Fruit fly (Drosophila melanogaster) whole organism, embryonic: ENCODE measurements around the gene Bub1.

Experiments
- Abd-B ChIP-seq: fragments of 200-800 bp; sonication (Bioruptor generic); optimal IDR thresholded peaks from 2 replicates; lab custom pipeline; 2018; ENCODE audit warnings: missing biosample characterization, mild to moderate bottlenecking, missing genetic modification characterization, moderate library complexity
- CG10543 ChIP-seq: fragments of 200-800 bp; sonication (Bioruptor generic); optimal IDR thresholded peaks from 3 replicates; lab custom pipeline; 2017; ENCODE audit warnings: missing biosample characterization, mild to moderate bottlenecking, missing genetic modification characterization, moderate library complexity
- CG12071 ChIP-seq: fragments of 200-800 bp; sonication (Bioruptor generic); optimal IDR thresholded peaks from 3 replicates; lab custom pipeline; 2018; ENCODE audit warnings: missing biosample characterization, mild to moderate bottlenecking, missing genetic modification characterization
- CG12104 ChIP-seq: fragments of 200-800 bp; sonication (Bioruptor generic); optimal IDR thresholded peaks from 3 replicates; lab custom pipeline; 2016; ENCODE audit warnings: missing biosample characterization, missing genetic modification characterization
- CG12155 ChIP-seq: fragments of 200-800 bp; sonication (Bioruptor generic); optimal IDR thresholded peaks from 3 replicates; lab custom pipeline; 2016; ENCODE audit warnings: missing biosample characterization, missing genetic modification characterization
- CG13424 ChIP-seq: fragments of 200-800 bp; sonication (Bioruptor generic); optimal IDR thresholded peaks from 2 replicates; lab custom pipeline; 2019; ENCODE audit warnings: missing biosample characterization, mild to moderate bottlenecking, missing genetic modification characterization, moderate library complexity
- CG14441 ChIP-seq: fragments of 200-800 bp; sonication (Bioruptor generic); IDR thresholded peaks from 2 replicates; pipeline ENCODE4 v1.3.6; 2022; ENCODE audit warnings: missing biosample characterization, missing genetic modification characterization
- CG15479 ChIP-seq: fragments of 200-800 bp; sonication (Bioruptor generic); optimal IDR thresholded peaks from 3 replicates; lab custom pipeline; 2019; ENCODE audit warnings: missing biosample characterization, mild to moderate bottlenecking, missing genetic modification characterization, moderate library complexity
- CG15514 ChIP-seq: fragments of 200-800 bp; sonication (Bioruptor generic); optimal IDR thresholded peaks from 3 replicates; lab custom pipeline; 2017; ENCODE audit warnings: missing biosample characterization, missing genetic modification characterization, mild to moderate bottlenecking, moderate library complexity, missing genetic modification reagents
- CG17612 ChIP-seq: fragments of 200-800 bp; sonication (Bioruptor generic); IDR thresholded peaks from 2 replicates; pipeline ENCODE4 v1.3.6; 2022; ENCODE audit warnings: missing biosample characterization, missing genetic modification characterization
- CG17802 ChIP-seq: fragments of 200-800 bp; sonication (Bioruptor generic); optimal IDR thresholded peaks from 2 replicates; lab custom pipeline; 2018; ENCODE audit warnings: missing biosample characterization, mild to moderate bottlenecking, missing genetic modification characterization, moderate library complexity
- CG2202 ChIP-seq: fragments of 200-800 bp; sonication (Bioruptor generic); optimal IDR thresholded peaks from 2 replicates; lab custom pipeline; 2018; ENCODE audit warnings: missing biosample characterization, mild to moderate bottlenecking, missing genetic modification characterization
- CG2678 ChIP-seq: fragments of 200-800 bp; sonication (Bioruptor generic); optimal IDR thresholded peaks from 3 replicates; lab custom pipeline; 2019; ENCODE audit warnings: missing biosample characterization, mild to moderate bottlenecking, missing genetic modification characterization, moderate library complexity
- CG31441 ChIP-seq: fragments of 200-800 bp; sonication (Bioruptor generic); IDR thresholded peaks from 2 replicates; pipeline ENCODE4 v1.3.6; 2022; ENCODE audit warnings: missing biosample characterization, missing genetic modification characterization
- CG32772 ChIP-seq: fragments of 200-800 bp; sonication (Bioruptor generic); IDR thresholded peaks from 2 replicates; pipeline ENCODE4 v1.3.6; 2022; ENCODE audit warnings: missing biosample characterization, missing genetic modification characterization
- CG4730 ChIP-seq: fragments of 200-800 bp; sonication (Bioruptor generic); IDR thresholded peaks from 2 replicates; pipeline ENCODE4 v1.3.6; 2022; ENCODE audit warnings: missing biosample characterization, missing genetic modification characterization
- CG4854 ChIP-seq: fragments of 200-800 bp; sonication (Bioruptor generic); optimal IDR thresholded peaks from 2 replicates; lab custom pipeline; 2016; ENCODE audit warnings: missing biosample characterization, missing genetic modification characterization, inconsistent platforms
- CG7372 ChIP-seq: fragments of 200-800 bp; sonication (Bioruptor generic); IDR thresholded peaks from 2 replicates; pipeline ENCODE4 v1.3.6; 2022; ENCODE audit warnings: missing biosample characterization, missing genetic modification characterization
- CG7987 ChIP-seq: fragments of 200-800 bp; sonication (Bioruptor generic); optimal IDR thresholded peaks from 2 replicates; lab custom pipeline; 2018; ENCODE audit warnings: missing biosample characterization, mild to moderate bottlenecking, missing genetic modification characterization, moderate library complexity
- Camta ChIP-seq: fragments of 200-800 bp; sonication (Bioruptor generic); optimal IDR thresholded peaks from 2 replicates; lab custom pipeline; 2016; ENCODE audit warnings: missing biosample characterization, missing genetic modification characterization
- Dip2 ChIP-seq: fragments of 200-800 bp; sonication (Bioruptor generic); IDR thresholded peaks from 2 replicates; pipeline ENCODE4 v1.3.6; 2022; ENCODE audit warnings: missing biosample characterization, missing genetic modification characterization
- Doc2 ChIP-seq: fragments of 200-800 bp; sonication (Bioruptor generic); IDR thresholded peaks from 2 replicates; pipeline ENCODE4 v1.3.6; 2022; ENCODE audit warnings: missing biosample characterization, missing genetic modification characterization
- Dp ChIP-seq: fragments of 200-800 bp; sonication (Bioruptor generic); optimal IDR thresholded peaks from 2 replicates; lab custom pipeline; 2018; ENCODE audit warnings: missing biosample characterization, mild to moderate bottlenecking, missing genetic modification characterization, moderate library complexity
- Drgx ChIP-seq: fragments of 200-800 bp; sonication (Bioruptor generic); IDR thresholded peaks from 2 replicates; pipeline ENCODE4 v1.3.6; 2022; ENCODE audit warnings: missing biosample characterization, missing genetic modification characterization
- HmgZ ChIP-seq: fragments of 200-800 bp; sonication (Bioruptor generic); optimal IDR thresholded peaks from 2 replicates; lab custom pipeline; 2018; ENCODE audit warnings: missing biosample characterization, mild to moderate bottlenecking, missing genetic modification characterization
- Hr51 ChIP-seq, 2 experiments: fragments of 200-800 bp; sonication (Bioruptor generic); optimal IDR thresholded peaks; 2 replicates in 1 of 2; 3 replicates in 1 of 2; lab custom pipeline; 2016 to 2018; ENCODE audit warnings: missing biosample characterization in 2 of 2, missing genetic modification characterization in 2 of 2, mild to moderate bottlenecking in 1 of 2, moderate library complexity in 1 of 2
- MTF-1 ChIP-seq: fragments of 200-800 bp; sonication (Bioruptor generic); optimal IDR thresholded peaks from 2 replicates; lab custom pipeline; 2018; ENCODE audit warnings: missing biosample characterization, mild to moderate bottlenecking, missing genetic modification characterization, borderline replicate concordance
- Nf-YA ChIP-seq: fragments of 200-800 bp; sonication (Bioruptor generic); IDR thresholded peaks from 2 replicates; pipeline ENCODE4 v1.3.6; 2022; ENCODE audit warnings: missing biosample characterization, missing genetic modification characterization
- Opbp ChIP-seq: fragments of 200-800 bp; sonication (Bioruptor generic); IDR thresholded peaks from 3 replicates; pipeline ENCODE4 v1.3.6; 2022; ENCODE audit warnings: missing biosample characterization, missing genetic modification characterization; ENCODE audit not compliant: partially characterized antibody
- Sox100B ChIP-seq: fragments of 200-800 bp; sonication (Bioruptor generic); optimal IDR thresholded peaks from 3 replicates; lab custom pipeline; 2018; ENCODE audit warnings: missing biosample characterization, mild to moderate bottlenecking, missing genetic modification characterization
- YL-1 ChIP-seq: fragments of 200-800 bp; sonication (Bioruptor generic); optimal IDR thresholded peaks from 3 replicates; lab custom pipeline; 2017; ENCODE audit warnings: missing biosample characterization, mild to moderate bottlenecking, missing genetic modification characterization
- amos ChIP-seq: fragments of 200-800 bp; sonication (Bioruptor generic); IDR thresholded peaks from 2 replicates; pipeline ENCODE4 v1.3.6; 2022; ENCODE audit warnings: missing biosample characterization, missing genetic modification characterization; ENCODE audit not compliant: partially characterized antibody
- aop ChIP-seq: fragments of 200-800 bp; sonication (Bioruptor generic); IDR thresholded peaks from 2 replicates; pipeline ENCODE4 v1.3.6; 2022; ENCODE audit warnings: missing biosample characterization, missing genetic modification characterization
- ase ChIP-seq: fragments of 200-800 bp; sonication (Bioruptor generic); IDR thresholded peaks from 3 replicates; pipeline ENCODE4 v1.3.6; 2022; ENCODE audit warnings: missing biosample characterization, missing genetic modification characterization
- bcd ChIP-seq: fragments of 200-800 bp; sonication (Bioruptor generic); optimal IDR thresholded peaks from 2 replicates; lab custom pipeline; 2017; ENCODE audit warnings: missing biosample characterization, mild to moderate bottlenecking, missing genetic modification characterization
- dimm ChIP-seq: fragments of 200-800 bp; sonication (Bioruptor generic); IDR thresholded peaks from 2 replicates; pipeline ENCODE4 v1.3.6; 2022; ENCODE audit warnings: missing biosample characterization, missing genetic modification characterization
- dmrt99B ChIP-seq: fragments of 200-800 bp; sonication (Bioruptor generic); optimal IDR thresholded peaks from 2 replicates; lab custom pipeline; 2018; ENCODE audit warnings: missing biosample characterization, mild to moderate bottlenecking, missing genetic modification characterization, moderate library complexity
- pum ChIP-seq: fragments of 200-800 bp; sonication (Bioruptor generic); optimal IDR thresholded peaks from 2 replicates; lab custom pipeline; 2016; ENCODE audit warnings: missing biosample characterization, missing genetic modification characterization
- row ChIP-seq: fragments of 200-800 bp; sonication (Bioruptor generic); IDR thresholded peaks from 3 replicates; pipeline ENCODE4 v1.3.6; 2022; ENCODE audit warnings: missing biosample characterization, missing genetic modification characterization
- sim ChIP-seq: fragments of 200-800 bp; sonication (Bioruptor generic); IDR thresholded peaks from 2 replicates; pipeline ENCODE4 v1.3.6; 2022; ENCODE audit warnings: missing biosample characterization, missing genetic modification characterization
- sima ChIP-seq: fragments of 200-800 bp; sonication (Bioruptor generic); optimal IDR thresholded peaks from 2 replicates; lab custom pipeline; 2016; ENCODE audit warnings: missing biosample characterization, missing genetic modification characterization
- slbo ChIP-seq: fragments of 200-800 bp; sonication (Bioruptor generic); IDR thresholded peaks from 2 replicates; pipeline ENCODE4 v1.3.6; 2022; ENCODE audit warnings: missing biosample characterization, missing genetic modification characterization
- slp2 ChIP-seq: fragments of 200-800 bp; sonication (Bioruptor generic); optimal IDR thresholded peaks from 2 replicates; lab custom pipeline; 2016; ENCODE audit warnings: missing biosample characterization, missing genetic modification characterization
- sr ChIP-seq: fragments of 200-800 bp; sonication (Bioruptor generic); IDR thresholded peaks from 3 replicates; pipeline ENCODE4 v1.3.6; 2022; ENCODE audit warnings: missing biosample characterization, missing genetic modification characterization
- tap ChIP-seq: fragments of 200-800 bp; optimal IDR thresholded peaks from 3 replicates; lab custom pipeline; 2019; ENCODE audit warnings: missing biosample characterization, mild to moderate bottlenecking, missing genetic modification characterization, moderate library complexity
- tin ChIP-seq: fragments of 200-800 bp; sonication (Bioruptor generic); optimal IDR thresholded peaks from 3 replicates; lab custom pipeline; 2016; ENCODE audit warnings: missing biosample characterization, missing genetic modification characterization
- tna ChIP-seq: fragments of 200-800 bp; sonication (Bioruptor generic); IDR thresholded peaks from 2 replicates; pipeline ENCODE4 v1.3.6; 2022; ENCODE audit warnings: missing biosample characterization, missing genetic modification characterization; ENCODE audit not compliant: partially characterized antibody
- unc-4 ChIP-seq: fragments of 200-800 bp; sonication (Bioruptor generic); IDR thresholded peaks from 2 replicates; pipeline ENCODE4 v1.3.6; 2022; ENCODE audit warnings: missing biosample characterization, missing genetic modification characterization; ENCODE audit not compliant: partially characterized antibody
- zf30C ChIP-seq: fragments of 200-800 bp; sonication (Bioruptor generic); optimal IDR thresholded peaks from 3 replicates; lab custom pipeline; 2018; ENCODE audit warnings: missing biosample characterization, mild to moderate bottlenecking, missing genetic modification characterization

Gene Bub1

dm6 chr2L:5278309-5279130 lies at the start of gene Bub1, which contains the start of gene Nin (continued):
- no peak for TF ChIP-seq Dip2 (GFP tag; lab: Robert Waterston, UW)
- TF ChIP-seq amos (GFP tag; lab: Robert Waterston, UW) = peak; percentile 95
- peak; percentile 74 for TF ChIP-seq unc-4 (GFP tag; lab: Robert Waterston, UW)
- TF ChIP-seq dmrt99B = no peak
- no peak for TF ChIP-seq HmgZ (tag; lab: Kevin White, UChicago)
- TF ChIP-seq CG13424 (tag; lab: Kevin White, UChicago) = no peak
- TF ChIP-seq Dp (GFP tag; lab: Kevin White, UChicago) = peak; percentile 37
- peak; percentile 91 for TF ChIP-seq row (GFP tag; lab: Robert Waterston, UW)
- TF ChIP-seq CG15514 (GFP tag; lab: Kevin White, UChicago) = no peak
- TF ChIP-seq tin (GFP tag; lab: Kevin White, UChicago) = peak; percentile 43
- no peak for TF ChIP-seq CG17802 (tag; lab: Kevin White, UChicago)
- TF ChIP-seq MTF-1 = no peak
- TF ChIP-seq YL-1 = no peak
- TF ChIP-seq CG10543 (GFP tag; lab: Kevin White, UChicago) = peak; percentile 7
- TF ChIP-seq Sox100B (GFP tag; lab: Kevin White, UChicago) = no peak
- no peak for TF ChIP-seq pum (GFP tag; lab: Kevin White, UChicago)
- no peak for TF ChIP-seq CG15479
- no peak for TF ChIP-seq tap
- peak; percentile 96 for TF ChIP-seq Opbp (GFP tag; lab: Robert Waterston, UW)
- TF ChIP-seq sim (GFP tag; lab: Robert Waterston, UW) = no peak
- TF ChIP-seq ase (GFP tag; lab: Robert Waterston, UW) = 0 out of 3 replicates have a peak, but pooled peaks have one; percentile 35
- TF ChIP-seq Nf-YA (GFP tag; lab: Robert Waterston, UW) = no peak
- TF ChIP-seq Abd-B (GFP tag; lab: Kevin White, UChicago) = peak; percentile 44
- no peak for TF ChIP-seq CG4730
- no peak for TF ChIP-seq CG2202 (tag; lab: Kevin White, UChicago)
- TF ChIP-seq bcd (GFP tag; lab: Kevin White, UChicago) = no peak
- no peak for TF ChIP-seq slp2 (GFP tag; lab: Kevin White, UChicago)
- no peak for TF ChIP-seq CG12071 (GFP tag; lab: Kevin White, UChicago)
- TF ChIP-seq CG4854 (GFP tag; lab: Kevin White, UChicago) = no peak
- TF ChIP-seq sr (GFP tag; lab: Robert Waterston, UW) = peak; percentile 73; the same call in 2 of the 3 replicates
- no peak for TF ChIP-seq sima
- no peak for TF ChIP-seq Drgx
- no peak for TF ChIP-seq Hr51 (GFP tag; optimal IDR thresholded peaks at IDR 0.05; lab: Kevin White, UChicago)
- TF ChIP-seq CG14441 (GFP tag; lab: Robert Waterston, UW) = peak; percentile 31; the same call in 1 of the 2 replicates
- TF ChIP-seq dimm (GFP tag; lab: Robert Waterston, UW) = no peak
- no peak for TF ChIP-seq CG12104 (GFP tag; lab: Kevin White, UChicago)
- TF ChIP-seq aop (GFP tag; lab: Robert Waterston, UW) = no peak
- TF ChIP-seq Doc2 = no peak
- TF ChIP-seq CG31441 (GFP tag; lab: Robert Waterston, UW) = no peak
- TF ChIP-seq CG7987 (GFP tag; lab: Kevin White, UChicago) = no peak
- TF ChIP-seq tna (GFP tag; lab: Robert Waterston, UW) = peak; percentile 46
- no peak for TF ChIP-seq CG32772 (GFP tag; lab: Robert Waterston, UW)
- TF ChIP-seq slbo = peak; percentile 81
- peak; percentile 78 for TF ChIP-seq CG12155 (GFP tag; lab: Kevin White, UChicago)
- TF ChIP-seq zf30C (GFP tag; lab: Kevin White, UChicago) = no peak
- TF ChIP-seq CG7372 (GFP tag; lab: Robert Waterston, UW) = peak; percentile 38
- TF ChIP-seq CG2678 (tag; lab: Kevin White, UChicago) = no peak
- no peak for TF ChIP-seq Camta
- TF ChIP-seq CG17612 (GFP tag; lab: Robert Waterston, UW) = no peak
